Fruit fly (Drosophila melanogaster): ENCODE results near the gene hob.

- no peak for TF ChIP-seq Pif1B (GFP tag; optimal IDR thresholded peaks at IDR 0.05)
- TF ChIP-seq D1 (tag; optimal IDR thresholded peaks at IDR 0.05), result no peak
- no peak for TF ChIP-seq CG4496 (GFP tag; IDR thresholded peaks at IDR 0.05)
- TF ChIP-seq EcR (GFP tag; optimal IDR thresholded peaks at IDR 0.05), result no peak
- no peak for TF ChIP-seq CG8159 (tag; optimal IDR thresholded peaks at IDR 0.05)
- no peak for TF ChIP-seq CG14655 (GFP tag; optimal IDR thresholded peaks at IDR 0.05)
- TF ChIP-seq CG13204 (GFP tag; optimal IDR thresholded peaks at IDR 0.05), result no peak
- TF ChIP-seq CG34367 (tag; optimal IDR thresholded peaks at IDR 0.05), result no peak
- no peak for TF ChIP-seq Snoo (tag; optimal IDR thresholded peaks at IDR 0.05)
- no peak for TF ChIP-seq rn (GFP tag; IDR thresholded peaks at IDR 0.05)
Measured at dm6 chr3L:3162584-3162983, 56.1 kb downstream of the hob start.

Measured in whole organism, pupa.